Worm (Caenorhabditis elegans) whole organism, late embryonic: Measurements from ENCODE around the gene F41C3.7.

Source experiments
- F13H6.1 ChIP-seq: sonication (generic microtip); optimal IDR thresholded peaks from 2 replicates; lab custom pipeline; 2016; ENCODE audit warnings: missing genetic modification characterization, missing compliant biosample characterization
- K02D7.2 ChIP-seq: sonication (generic microtip); optimal IDR thresholded peaks from 2 replicates; lab custom pipeline; 2017; ENCODE audit warnings: mild to moderate bottlenecking, missing genetic modification characterization, missing compliant biosample characterization
- K09A11.1 ChIP-seq: sonication (generic microtip); optimal IDR thresholded peaks from 2 replicates; lab custom pipeline; 2017; ENCODE audit warnings: antibody characterized with exemption, mild to moderate bottlenecking, missing genetic modification characterization, missing compliant biosample characterization; ENCODE audit not compliant: insufficient read depth
- Y22D7AL.16 ChIP-seq: sonication (generic microtip); optimal IDR thresholded peaks from 2 replicates; lab custom pipeline; 2016; ENCODE audit warnings: missing genetic modification characterization, missing compliant biosample characterization
- ceh-14 ChIP-seq: sonication (generic microtip); optimal IDR thresholded peaks from 2 replicates; lab custom pipeline; 2016; ENCODE audit warnings: missing genotype, missing genetic modification characterization, missing compliant biosample characterization
- ceh-19 ChIP-seq: fragments of 200-800 bp; sonication (Bioruptor generic); optimal IDR thresholded peaks from 2 replicates; lab custom pipeline; 2018; ENCODE audit warnings: mild to moderate bottlenecking, missing genetic modification characterization, missing compliant biosample characterization
- ceh-24 ChIP-seq: sonication (generic microtip); optimal IDR thresholded peaks from 2 replicates; lab custom pipeline; 2016; ENCODE audit warnings: mild to moderate bottlenecking, missing genetic modification characterization, missing compliant biosample characterization
- ceh-31 ChIP-seq: sonication (generic microtip); optimal IDR thresholded peaks from 2 replicates; lab custom pipeline; 2016; ENCODE audit warnings: missing genetic modification characterization, missing compliant biosample characterization
- ceh-45 ChIP-seq: fragments of 200-800 bp; sonication (Bioruptor generic); IDR thresholded peaks from 2 replicates; pipeline ENCODE4 v1.3.6; 2022; ENCODE audit warnings: missing genetic modification reagents, missing genetic modification characterization, missing compliant biosample characterization
- ceh-6 ChIP-seq: fragments of 200-800 bp; sonication (Bioruptor generic); optimal IDR thresholded peaks from 2 replicates; lab custom pipeline; 2018; ENCODE audit warnings: mild to moderate bottlenecking, missing genetic modification characterization, missing compliant biosample characterization
- che-1 ChIP-seq: sonication (generic microtip); optimal IDR thresholded peaks from 2 replicates; lab custom pipeline; 2016; ENCODE audit warnings: mild to moderate bottlenecking, missing genetic modification characterization, missing compliant biosample characterization
- dve-1 ChIP-seq: sonication (generic microtip); optimal IDR thresholded peaks from 2 replicates; lab custom pipeline; 2017; ENCODE audit warnings: antibody characterized with exemption, mild to moderate bottlenecking, missing genetic modification characterization, missing compliant biosample characterization
- elt-2 ChIP-seq: sonication (generic microtip); optimal IDR thresholded peaks from 2 replicates; lab custom pipeline; 2016; ENCODE audit warnings: missing genetic modification reagents, missing genetic modification characterization, missing compliant biosample characterization
- eyg-1 ChIP-seq: sonication (generic microtip); optimal IDR thresholded peaks from 2 replicates; lab custom pipeline; 2016; ENCODE audit warnings: missing genotype, missing genetic modification characterization, missing compliant biosample characterization
- gmeb-2 ChIP-seq: sonication (generic microtip); optimal IDR thresholded peaks from 2 replicates; lab custom pipeline; 2016; ENCODE audit warnings: missing genetic modification characterization, inconsistent platforms, missing compliant biosample characterization
- hlh-15 ChIP-seq: sonication (generic microtip); optimal IDR thresholded peaks from 2 replicates; lab custom pipeline; 2016; ENCODE audit warnings: missing genetic modification characterization, missing compliant biosample characterization
- hlh-8 ChIP-seq: sonication (generic microtip); optimal IDR thresholded peaks from 2 replicates; lab custom pipeline; 2016; ENCODE audit warnings: missing genotype, missing genetic modification characterization, missing compliant biosample characterization
- madf-2 ChIP-seq: sonication (generic microtip); optimal IDR thresholded peaks from 2 replicates; lab custom pipeline; 2017; ENCODE audit warnings: missing genetic modification characterization, missing compliant biosample characterization
- mec-3 ChIP-seq: sonication (generic microtip); optimal IDR thresholded peaks from 2 replicates; lab custom pipeline; 2016; ENCODE audit warnings: borderline replicate concordance, missing genetic modification characterization, missing compliant biosample characterization
- nfya-1 ChIP-seq: sonication (generic microtip); optimal IDR thresholded peaks from 2 replicates; lab custom pipeline; 2017; ENCODE audit warnings: missing genetic modification characterization, mild to moderate bottlenecking, missing compliant biosample characterization, antibody characterized with exemption, moderate library complexity
- nhr-232 ChIP-seq: sonication (generic microtip); optimal IDR thresholded peaks from 2 replicates; lab custom pipeline; 2016; ENCODE audit warnings: missing genetic modification characterization, missing compliant biosample characterization
- npax-4 ChIP-seq: sonication (generic microtip); optimal IDR thresholded peaks from 2 replicates; lab custom pipeline; 2016; ENCODE audit warnings: missing genetic modification characterization, missing compliant biosample characterization
- pat-9 ChIP-seq: fragments of 200-800 bp; sonication (Bioruptor generic); optimal IDR thresholded peaks from 2 replicates; lab custom pipeline; 2018; ENCODE audit warnings: mild to moderate bottlenecking, missing genetic modification characterization, moderate library complexity, missing compliant biosample characterization
- pha-2 ChIP-seq: sonication (generic microtip); optimal IDR thresholded peaks from 2 replicates; lab custom pipeline; 2017; ENCODE audit warnings: mild to moderate bottlenecking, missing genetic modification characterization, missing compliant biosample characterization
- pha-4 ChIP-seq: fragments of 150-350 bp; optimal IDR thresholded peaks from 2 replicates; lab custom pipeline; 2018; ENCODE audit warnings: missing biosample characterization, missing genetic modification reagents, missing genetic modification characterization
- pqm-1 ChIP-seq: sonication (generic microtip); optimal IDR thresholded peaks from 2 replicates; lab custom pipeline; 2016; ENCODE audit warnings: missing genetic modification characterization, missing compliant biosample characterization
- pros-1 ChIP-seq: fragments of 150-350 bp; optimal IDR thresholded peaks from 2 replicates; lab custom pipeline; 2014; ENCODE audit warnings: missing biosample characterization, missing genetic modification reagents, missing genetic modification characterization
- ref-2 ChIP-seq: sonication (generic microtip); optimal IDR thresholded peaks from 2 replicates; lab custom pipeline; 2016; ENCODE audit warnings: missing genetic modification characterization, missing compliant biosample characterization
- sdc-2 ChIP-seq: sonication (generic microtip); optimal IDR thresholded peaks from 2 replicates; lab custom pipeline; 2016; ENCODE audit warnings: missing genotype, missing genetic modification characterization, missing compliant biosample characterization
- sox-2 ChIP-seq: fragments of 200-800 bp; sonication (Bioruptor generic); IDR thresholded peaks from 2 replicates; pipeline ENCODE4 v1.3.6; 2022; ENCODE audit warnings: missing genetic modification reagents, missing genetic modification characterization, missing compliant biosample characterization
- syd-9 ChIP-seq: sonication (generic microtip); optimal IDR thresholded peaks from 2 replicates; lab custom pipeline; 2016; ENCODE audit warnings: mild to moderate bottlenecking, missing genetic modification characterization, moderate library complexity, missing compliant biosample characterization
- tbx-2 ChIP-seq: sonication (generic microtip); optimal IDR thresholded peaks from 2 replicates; lab custom pipeline; 2016; ENCODE audit warnings: missing genetic modification characterization, missing compliant biosample characterization
- tbx-7 ChIP-seq: sonication (generic microtip); optimal IDR thresholded peaks from 2 replicates; lab custom pipeline; 2016; ENCODE audit warnings: missing genotype, missing genetic modification characterization, missing compliant biosample characterization
- ttx-3 ChIP-seq: sonication (generic microtip); optimal IDR thresholded peaks from 2 replicates; lab custom pipeline; 2016; ENCODE audit warnings: missing genetic modification reagents, missing genetic modification characterization, missing compliant biosample characterization
- unc-3 ChIP-seq, 2 experiments: fragments of 200-800 bp in 1 of 2; sonication (Bioruptor generic) in 1 of 2; sonication (generic microtip) in 1 of 2; conservative IDR thresholded peaks in 1 of 2; optimal IDR thresholded peaks in 1 of 2; 2 replicates each; pipeline versions ENCODE4 v1.3.6 to Lab custom; 2016 to 2022; ENCODE audit warnings: missing compliant biosample characterization in 2 of 2, missing genetic modification characterization in 2 of 2, missing genetic modification reagents in 1 of 2
- unc-86 ChIP-seq: sonication (generic microtip); optimal IDR thresholded peaks from 2 replicates; lab custom pipeline; 2016; ENCODE audit warnings: missing genetic modification characterization, missing compliant biosample characterization

Gene F41C3.7

DNA sequence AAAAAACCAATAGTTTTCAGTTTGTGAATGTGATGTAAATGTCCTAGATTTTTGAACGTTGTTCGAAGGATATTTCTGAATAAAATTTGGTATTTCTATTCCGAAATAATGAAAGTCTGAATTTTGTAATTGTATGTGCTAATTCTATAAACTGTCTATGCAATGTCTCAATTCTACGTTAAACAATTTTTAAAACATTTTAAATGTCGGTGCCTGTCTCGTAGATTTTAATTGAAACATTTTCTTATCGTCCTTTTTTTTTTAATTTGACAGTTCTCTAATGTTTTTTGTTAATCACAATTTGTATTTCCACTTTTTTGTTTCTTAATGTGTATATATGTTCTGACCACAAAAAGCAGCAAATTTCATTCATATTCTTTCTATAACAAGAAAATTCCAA lies at the start of gene F41C3.7:
Gene F41C3.7, plus strand, starts transcription at position 301 of the 400 bp plus-strand sequence.
- TF ChIP-seq elt-2 (tag; lab: Kevin White, UChicago) = no peak
- TF ChIP-seq syd-9 (tag; lab: Kevin White, UChicago) = no peak
- TF ChIP-seq F13H6.1 (tag; lab: Kevin White, UChicago) = no peak
- TF ChIP-seq mec-3 (tag; lab: Kevin White, UChicago) = no peak
- TF ChIP-seq Y22D7AL.16 (tag; lab: Kevin White, UChicago) = no peak
- TF ChIP-seq che-1 (tag; lab: Kevin White, UChicago) = no peak
- no peak for TF ChIP-seq pha-2 (tag; lab: Kevin White, UChicago)
- TF ChIP-seq sdc-2 (tag; lab: Kevin White, UChicago) = no peak
- TF ChIP-seq ceh-45 (GFP tag; lab: Robert Waterston, UW) = no peak
- TF ChIP-seq pat-9 (tag; lab: Kevin White, UChicago) = no peak
- TF ChIP-seq ref-2 (tag; lab: Kevin White, UChicago) = no peak
- no peak for TF ChIP-seq pros-1 (tag; lab: Kevin White, UChicago)
- no peak for TF ChIP-seq ceh-31 (tag; lab: Kevin White, UChicago)
- TF ChIP-seq ceh-24 = no peak
- TF ChIP-seq pha-4 (tag; lab: Kevin White, UChicago) = no peak
- no peak for TF ChIP-seq tbx-2
- no peak for TF ChIP-seq ceh-14 (tag; lab: Kevin White, UChicago)
- no peak for TF ChIP-seq dve-1 (tag; lab: Kevin White, UChicago)
- no peak for TF ChIP-seq gmeb-2 (tag; lab: Kevin White, UChicago)

DNA sequence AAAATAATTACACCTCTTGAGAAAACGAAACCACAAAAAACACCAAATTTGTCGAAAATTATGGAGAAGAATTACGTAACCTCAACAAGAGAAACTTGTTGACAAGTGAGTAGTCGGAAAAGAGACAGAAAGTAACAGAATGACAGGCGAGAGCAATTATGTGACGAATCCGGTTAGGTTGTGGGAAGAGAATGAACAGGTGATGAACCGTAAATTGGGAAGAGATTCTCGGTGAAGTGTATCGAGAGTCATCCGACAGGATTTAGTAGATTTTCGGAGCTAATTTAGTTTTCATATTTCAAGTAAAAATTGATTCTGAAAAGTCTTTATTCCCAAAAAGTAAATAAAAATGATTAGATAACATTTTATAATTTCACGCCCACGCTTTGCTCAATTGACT lies 48.4 kb upstream of the F41C3.7 start, which contains the start of gene T05A7.7:
Gene T05A7.7, minus strand, starts transcription at position 101 of the 400 bp plus-strand sequence.
- TF ChIP-seq ceh-24 (no peak), unc-3 (GFP tag; conservative IDR thresholded peaks at IDR 0.05; lab: Robert Waterston, UW) (no peak), unc-3 (tag; optimal IDR thresholded peaks at IDR 0.05; lab: Kevin White, UChicago) (no peak), K02D7.2 (no peak), ceh-31 (tag; lab: Kevin White, UChicago) (no peak), eyg-1 (tag; lab: Kevin White, UChicago) (no peak), ref-2 (tag; lab: Kevin White, UChicago) (no peak), hlh-8 (no peak), tbx-7 (tag; lab: Kevin White, UChicago) (no peak), K09A11.1 (no peak), hlh-15 (tag; lab: Kevin White, UChicago) (no peak), Y22D7AL.16 (tag; lab: Kevin White, UChicago) (no peak), ceh-45 (GFP tag; lab: Robert Waterston, UW) (no peak), pqm-1 (no peak), nhr-232 (tag; lab: Kevin White, UChicago) (no peak), F13H6.1 (tag; lab: Kevin White, UChicago) (no peak), sox-2 (GFP tag; lab: Robert Waterston, UW) (no peak), ttx-3 (no peak), mec-3 (tag; lab: Kevin White, UChicago) (no peak)

DNA sequence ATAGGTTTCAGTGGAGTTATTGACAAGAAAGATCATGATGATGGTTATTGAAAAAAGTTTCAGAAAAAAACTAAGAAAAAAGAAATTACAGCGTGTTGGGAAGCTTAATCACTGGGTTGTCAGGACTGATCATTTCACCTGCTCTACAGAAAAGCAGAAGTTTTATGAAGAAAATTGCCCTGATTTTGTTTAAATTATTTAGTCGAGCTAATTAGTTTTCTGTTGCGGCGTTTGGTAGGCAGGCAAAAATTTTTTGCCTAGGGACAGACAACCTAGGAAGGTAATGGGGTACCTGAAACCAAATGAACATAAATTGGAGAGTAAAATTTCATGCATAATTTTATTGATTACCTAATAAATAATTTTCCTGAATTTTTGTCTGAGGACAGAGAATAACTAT lies 46.1 kb upstream of the F41C3.7 start, which contains the start of gene sre-40:
Gene sre-40, minus strand, starts transcription at position 101 of the 400 bp plus-strand sequence.
- TF ChIP-seq ceh-31 (tag; lab: Kevin White, UChicago) (no peak), ceh-6 (GFP tag; lab: Kevin White, UChicago) (no peak), ceh-45 (GFP tag; lab: Robert Waterston, UW) (no peak), tbx-2 (no peak), ceh-19 (GFP tag; lab: Kevin White, UChicago) (no peak), unc-86 (tag; lab: Kevin White, UChicago) (no peak), nfya-1 (tag; lab: Kevin White, UChicago) (no peak), madf-2 (tag; lab: Kevin White, UChicago) (no peak)

DNA sequence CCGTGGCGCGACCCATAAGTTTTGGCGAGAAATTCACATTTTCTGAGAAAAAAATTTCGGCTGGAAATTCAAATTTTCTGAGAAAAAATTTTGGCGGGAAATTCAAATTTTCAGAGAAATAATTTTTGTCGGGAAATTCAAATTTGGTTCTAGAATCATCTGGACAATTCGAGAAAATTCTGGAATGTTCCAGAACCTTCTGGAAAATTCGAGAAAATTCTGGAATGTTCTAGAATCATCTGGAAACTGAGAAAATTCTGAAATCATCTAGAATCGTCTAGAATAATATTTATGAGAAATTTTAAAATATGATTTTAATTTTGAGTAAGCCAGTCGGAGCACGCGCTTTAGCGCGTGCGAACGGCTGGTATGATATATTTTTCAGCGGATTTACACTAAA lies 45.0 kb upstream of the F41C3.7 start:
- no peak for TF ChIP-seq tbx-7 (tag; lab: Kevin White, UChicago)
- no peak for TF ChIP-seq F13H6.1 (tag; lab: Kevin White, UChicago)
- TF ChIP-seq che-1 (tag; lab: Kevin White, UChicago) = no peak
- TF ChIP-seq npax-4 (tag; lab: Kevin White, UChicago) = no peak
- TF ChIP-seq, all 69 proteins: peak for 0
